Worm (Caenorhabditis elegans) whole organism, late embryonic: ENCODE data around the gene C05E11.7.

Experiments
- K02D7.2 ChIP-seq: sonication (generic microtip); optimal IDR thresholded peaks from 2 replicates; lab custom pipeline; 2017; ENCODE audit warnings: mild to moderate bottlenecking, missing genetic modification characterization, missing compliant biosample characterization
- ama-1 ChIP-seq: fragments of 150-350 bp; optimal IDR thresholded peaks from 2 replicates; lab custom pipeline; 2014
- elt-4 ChIP-seq: sonication (generic microtip); optimal IDR thresholded peaks from 2 replicates; lab custom pipeline; 2016; ENCODE audit warnings: missing genetic modification characterization, missing compliant biosample characterization
- gmeb-2 ChIP-seq: sonication (generic microtip); optimal IDR thresholded peaks from 2 replicates; lab custom pipeline; 2016; ENCODE audit warnings: missing genetic modification characterization, inconsistent platforms, missing compliant biosample characterization
- hlh-13 ChIP-seq: fragments of 200-800 bp; sonication (Bioruptor generic); optimal IDR thresholded peaks from 2 replicates; lab custom pipeline; 2018; ENCODE audit warnings: mild to moderate bottlenecking, missing genetic modification characterization, missing compliant biosample characterization
- lin-11 ChIP-seq: fragments of 200-800 bp; sonication (Bioruptor generic); optimal IDR thresholded peaks from 2 replicates; lab custom pipeline; 2018; ENCODE audit warnings: mild to moderate bottlenecking, missing genetic modification characterization, missing compliant biosample characterization
- nhr-11 ChIP-seq: fragments of 150-350 bp; optimal IDR thresholded peaks from 2 replicates; lab custom pipeline; 2014; ENCODE audit warnings: missing biosample characterization, missing genetic modification characterization
- tbx-2 ChIP-seq: sonication (generic microtip); optimal IDR thresholded peaks from 2 replicates; lab custom pipeline; 2016; ENCODE audit warnings: missing genetic modification characterization, missing compliant biosample characterization

- no peak for TF ChIP-seq gmeb-2 (tag; lab: Kevin White, UChicago)
- TF ChIP-seq hlh-13 (GFP tag; lab: Kevin White, UChicago) = no peak
- no peak for TF ChIP-seq nhr-11 (tag; lab: Kevin White, UChicago)
- no peak for TF ChIP-seq lin-11 (tag; lab: Kevin White, UChicago)
- TF ChIP-seq tbx-2 (tag; lab: Kevin White, UChicago) = no peak
- TF ChIP-seq K02D7.2 (tag; lab: Kevin White, UChicago) = no peak
- no peak for TF ChIP-seq ama-1 (lab: Kevin White, UChicago)
- TF ChIP-seq elt-4 (tag; lab: Kevin White, UChicago) = no peak
Observed at ce11 chrX:4574873-4575272, 10.6 kb downstream of the C05E11.7 start.
